Worm (Caenorhabditis elegans): Measurements from ENCODE around the gene sgt-1.

The sgt-1 gene

DNA sequence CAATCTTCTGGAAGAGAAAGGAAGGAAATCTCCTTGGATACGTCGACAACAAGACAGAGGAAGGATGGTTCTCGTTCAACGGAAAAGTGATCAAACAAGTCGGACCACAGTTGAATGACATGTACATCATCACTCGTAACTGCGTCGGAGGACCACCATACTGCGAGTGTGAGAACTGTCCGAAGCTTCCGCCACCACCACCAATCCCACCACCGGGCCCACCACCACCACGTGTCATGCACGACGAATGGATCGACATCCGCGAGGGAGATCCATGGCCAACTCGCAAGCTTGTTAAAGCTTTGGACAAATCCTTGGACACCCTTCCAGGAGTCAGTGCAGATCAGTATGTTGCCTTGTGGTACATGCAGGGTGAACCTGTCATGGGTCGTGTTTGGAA, 27.7 kb upstream of the sgt-1 start (continued):
- TF ChIP-seq ref-2 (tag; optimal IDR thresholded peaks at IDR 0.05), result no peak

DNA sequence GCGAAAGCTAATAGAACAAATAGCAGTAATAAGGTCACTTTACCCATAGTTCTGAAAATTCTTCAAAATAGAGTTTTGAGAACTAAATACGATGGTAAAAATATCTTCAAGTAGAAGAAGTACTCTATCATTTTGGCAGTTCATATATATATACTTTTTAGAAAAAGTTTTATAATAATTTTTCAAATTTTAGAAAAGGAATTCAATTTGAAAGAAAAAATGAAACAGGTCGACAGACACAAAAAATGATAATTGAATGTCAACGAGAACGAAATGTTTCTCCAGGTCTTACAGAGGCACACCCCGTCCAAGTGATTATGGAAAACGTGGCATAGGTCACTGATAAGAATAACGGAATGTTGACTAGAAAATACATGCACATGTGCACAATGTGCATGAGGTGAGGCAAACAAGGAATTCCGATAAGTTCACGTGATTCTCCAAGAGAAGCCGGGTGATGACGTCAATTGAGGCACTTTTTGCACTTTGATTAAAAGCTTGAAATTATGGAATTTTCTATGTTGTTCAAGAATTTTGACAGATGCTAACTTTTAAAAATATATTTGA, 21.7 kb upstream of the sgt-1 start, which contains the start of gene aagr-2:
Gene aagr-2 (minus strand): TSS at position 51 of the 567 bp plus-strand sequence.
- TF ChIP-seq C08G9.2 (tag; optimal IDR thresholded peaks at IDR 0.05) (no peak), unc-55 (GFP tag; optimal IDR thresholded peaks at IDR 0.05) (no peak), ztf-16 (tag; optimal IDR thresholded peaks at IDR 0.05) (no peak), elt-2 (tag; optimal IDR thresholded peaks at IDR 0.05) (peak; percentile 99), K09A11.1 (tag; optimal IDR thresholded peaks at IDR 0.05; ENCODE audit: insufficient read depth) (no peak), tbx-7 (tag; optimal IDR thresholded peaks at IDR 0.05) (no peak)

DNA sequence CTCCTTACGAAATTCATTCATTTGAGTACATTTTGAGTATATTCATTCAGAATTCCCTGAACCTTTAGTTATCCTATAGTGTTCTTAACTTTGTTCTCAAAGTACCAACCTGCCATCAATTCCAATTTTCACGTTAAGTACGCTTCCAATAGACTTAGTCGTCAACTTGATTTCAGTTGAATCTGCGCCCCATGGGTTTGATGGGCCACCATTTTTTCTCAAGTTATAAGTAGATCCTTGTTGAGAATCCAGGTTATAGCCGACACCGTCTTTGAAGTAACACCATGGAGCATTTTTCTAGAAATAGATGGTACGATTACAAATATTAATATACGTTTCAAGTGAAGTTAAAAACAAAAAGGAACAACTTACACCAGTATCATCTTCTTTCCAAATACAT, 21.1 kb upstream of the sgt-1 start:
- TF ChIP-seq unc-86 (tag; optimal IDR thresholded peaks at IDR 0.05) (no peak), syd-9 (tag; optimal IDR thresholded peaks at IDR 0.05) (no peak), nfya-1 (tag; optimal IDR thresholded peaks at IDR 0.05) (no peak), elt-2 (tag; optimal IDR thresholded peaks at IDR 0.05) (no peak), hlh-8 (tag; optimal IDR thresholded peaks at IDR 0.05) (no peak), ahr-1 (tag; optimal IDR thresholded peaks at IDR 0.05) (no peak), mec-3 (tag; optimal IDR thresholded peaks at IDR 0.05; ENCODE audit: borderline replicate concordance) (no peak), F13H6.1 (tag; optimal IDR thresholded peaks at IDR 0.05) (no peak), hlh-13 (GFP tag; optimal IDR thresholded peaks at IDR 0.05) (no peak), sox-2 (GFP tag; IDR thresholded peaks at IDR 0.05) (no peak), dmd-4 (tag; optimal IDR thresholded peaks at IDR 0.05; ENCODE audit: borderline replicate concordance) (no peak), pros-1 (tag; optimal IDR thresholded peaks at IDR 0.05) (no peak), ceh-24 (tag; optimal IDR thresholded peaks at IDR 0.05) (no peak), C08G9.2 (tag; optimal IDR thresholded peaks at IDR 0.05) (no peak), unc-55 (GFP tag; optimal IDR thresholded peaks at IDR 0.05) (no peak), nhr-11 (tag; optimal IDR thresholded peaks at IDR 0.05) (no peak), rnt-1 (tag; optimal IDR thresholded peaks at IDR 0.05) (no peak)

DNA sequence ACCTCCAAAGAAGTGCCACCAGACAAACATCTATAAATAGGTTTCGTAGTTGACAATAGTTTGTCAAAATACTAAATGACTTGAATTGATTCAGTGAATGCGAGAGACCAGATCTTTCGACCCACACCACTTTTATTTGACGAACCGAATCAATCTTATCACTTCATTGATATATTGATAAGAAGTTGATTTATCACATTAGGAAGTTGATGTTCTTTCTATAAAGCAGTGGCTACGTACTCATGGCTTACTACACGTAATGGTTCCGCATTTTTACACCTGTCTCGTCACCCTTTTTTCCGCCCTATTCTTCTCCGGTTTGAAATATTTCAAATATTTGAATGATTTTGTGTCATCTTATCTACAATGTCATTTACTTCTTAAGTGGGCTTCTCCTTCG, 17.0 kb upstream of the sgt-1 start:
- TF ChIP-seq ama-1 (optimal IDR thresholded peaks at IDR 0.05) (no peak), unc-42 (tag; optimal IDR thresholded peaks at IDR 0.05) (no peak), ceh-30 (tag; optimal IDR thresholded peaks at IDR 0.05) (no peak), lim-6 (tag; optimal IDR thresholded peaks at IDR 0.05) (no peak), elt-2 (tag; optimal IDR thresholded peaks at IDR 0.05) (peak; percentile 83)

DNA sequence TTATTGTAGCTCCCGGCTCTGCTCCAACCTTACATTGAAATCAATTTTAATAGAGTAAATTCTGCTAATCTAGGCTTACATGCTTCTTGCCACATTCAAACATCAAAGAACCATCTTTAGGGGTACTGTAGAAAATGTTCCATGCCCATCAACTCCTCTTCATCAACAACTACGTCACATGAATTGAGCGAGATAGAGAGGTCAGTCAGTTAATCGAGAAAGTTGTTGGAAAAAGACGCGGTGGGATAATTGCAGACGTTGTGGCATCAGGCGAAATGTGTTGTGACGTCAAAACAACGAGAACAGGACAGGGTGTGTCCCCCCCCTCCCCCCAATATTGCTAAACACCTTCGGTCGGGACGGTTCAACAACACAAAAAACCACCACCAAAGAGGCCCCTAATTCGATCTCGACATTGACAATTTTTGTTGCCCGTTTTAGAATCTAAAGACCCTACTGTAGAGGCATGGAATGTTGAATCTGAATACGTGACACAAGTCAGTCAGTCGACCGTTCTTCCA, 15.0 kb upstream of the sgt-1 start:
- TF ChIP-seq ceh-14 (tag; optimal IDR thresholded peaks at IDR 0.05) (no peak), dve-1 (tag; optimal IDR thresholded peaks at IDR 0.05) (no peak), ceh-18 (tag; optimal IDR thresholded peaks at IDR 0.05) (no peak), Y22D7AL.16 (tag; optimal IDR thresholded peaks at IDR 0.05) (no peak), ztf-16 (tag; optimal IDR thresholded peaks at IDR 0.05) (no peak), unc-55 (GFP tag; optimal IDR thresholded peaks at IDR 0.05) (no peak), T23F11.4 (GFP tag; optimal IDR thresholded peaks at IDR 0.05) (no peak), che-1 (tag; optimal IDR thresholded peaks at IDR 0.05) (no peak), nhr-11 (tag; optimal IDR thresholded peaks at IDR 0.05) (no peak), ttx-3 (tag; optimal IDR thresholded peaks at IDR 0.05) (no peak), F13H6.1 (tag; optimal IDR thresholded peaks at IDR 0.05) (no peak), pqm-1 (tag; optimal IDR thresholded peaks at IDR 0.05) (no peak), pha-4 (tag; optimal IDR thresholded peaks at IDR 0.05) (no peak), fax-1 (tag; optimal IDR thresholded peaks at IDR 0.05) (no peak), rnt-1 (tag; optimal IDR thresholded peaks at IDR 0.05) (no peak), hlh-13 (GFP tag; optimal IDR thresholded peaks at IDR 0.05) (no peak), unc-86 (tag; optimal IDR thresholded peaks at IDR 0.05) (no peak)

Data from whole organism, late embryonic.